Fruit fly (Drosophila melanogaster): ENCODE results near the gene thoc6.

thoc6 gene

DNA sequence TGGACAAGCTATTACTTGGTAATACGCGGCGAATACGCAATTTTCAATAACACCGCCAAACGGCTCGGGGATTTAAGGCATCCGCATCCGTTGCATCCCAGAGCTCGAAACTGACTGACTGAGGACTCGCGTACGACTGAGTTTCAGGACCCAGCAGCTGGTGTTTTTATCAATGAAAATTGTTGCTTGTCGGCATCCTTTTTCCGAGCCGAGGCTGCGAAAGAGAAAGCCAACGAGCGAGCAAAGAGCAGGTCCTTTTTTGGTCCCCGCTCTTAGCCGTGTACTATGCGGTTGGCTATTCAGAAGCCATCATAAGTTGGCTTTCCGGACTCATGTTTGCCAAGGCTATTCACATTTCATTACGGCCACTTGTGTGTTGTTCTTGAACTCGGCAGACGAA lies 18.1 kb downstream of the thoc6 start, which contains the start of gene Rh7:
Gene Rh7, minus strand, starts transcription at position 101 of the 400 bp plus-strand sequence.
- TF ChIP-seq rn (GFP tag; IDR thresholded peaks at IDR 0.05) (no peak), CG32121 (GFP tag; IDR thresholded peaks at IDR 0.05) (no peak), Snoo (tag; optimal IDR thresholded peaks at IDR 0.05) (no peak), CG9948 (tag; optimal IDR thresholded peaks at IDR 0.05) (no peak), CG34367 (tag; optimal IDR thresholded peaks at IDR 0.05) (no peak), EcR (GFP tag; optimal IDR thresholded peaks at IDR 0.05) (no peak)

DNA sequence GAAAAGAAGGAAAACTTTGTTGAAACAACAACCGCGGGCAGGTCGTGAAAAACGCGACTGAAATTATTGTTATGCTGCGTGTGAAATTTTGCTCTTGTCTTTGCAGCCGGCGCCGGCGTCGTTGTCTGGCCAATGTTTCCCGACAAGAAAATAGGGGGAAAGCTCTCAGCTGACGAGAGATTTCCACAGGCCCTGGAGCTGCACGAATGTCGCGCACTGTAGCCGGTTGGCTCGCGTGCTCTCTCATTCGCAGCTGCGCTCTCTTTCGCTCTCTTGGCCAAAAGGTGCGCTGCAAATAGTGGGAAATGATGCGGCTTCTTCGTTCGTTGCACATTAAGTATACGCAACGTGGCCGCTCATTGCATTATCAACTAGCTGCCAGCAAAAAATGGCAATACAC lies 29.8 kb downstream of the thoc6 start, which contains the start of gene CG9760:
Gene CG9760, minus strand, starts transcription at position 43 of the 400 bp plus-strand sequence.
- TF ChIP-seq fd96Ca (GFP tag; IDR thresholded peaks at IDR 0.05) (peak; percentile 65; the same call in 2 of the 3 replicates), CG32121 (GFP tag; IDR thresholded peaks at IDR 0.05) (peak; percentile 62; the same call in 1 of the 2 replicates), Ets98B (GFP tag; IDR thresholded peaks at IDR 0.05) (no peak; the same call in 1 of the 2 replicates), CG4496 (GFP tag; IDR thresholded peaks at IDR 0.05) (peak; percentile 80; the same call in 2 of the 3 replicates), CG14655 (GFP tag; optimal IDR thresholded peaks at IDR 0.05) (no peak)

DNA sequence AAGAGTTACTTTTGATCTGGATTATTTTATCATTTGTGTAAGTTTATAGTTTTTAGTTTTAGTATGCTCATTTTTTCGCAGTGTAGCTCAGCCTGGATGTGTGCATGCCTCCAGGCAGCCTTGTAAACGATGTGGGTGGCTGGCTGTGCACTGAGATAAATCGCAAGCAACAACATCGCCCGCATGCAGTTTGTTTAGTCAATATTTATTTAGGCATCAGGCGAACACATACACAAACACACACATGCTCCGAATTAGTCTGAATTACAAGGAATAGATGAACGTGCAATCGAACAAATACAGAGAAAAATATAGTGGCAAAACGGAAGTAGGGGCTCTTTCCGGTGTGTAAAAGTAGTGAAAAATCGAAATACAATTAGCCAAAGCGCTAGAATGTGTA lies 30.4 kb downstream of the thoc6 start:
- peak; percentile 52; the same call in 2 of the 3 replicates for TF ChIP-seq CG4496 (GFP tag; IDR thresholded peaks at IDR 0.05)
- 0 out of 2 replicates have a peak, but pooled peaks have one; percentile 14 for TF ChIP-seq Ets98B (GFP tag; IDR thresholded peaks at IDR 0.05)
- TF ChIP-seq CG13204 (GFP tag; optimal IDR thresholded peaks at IDR 0.05), result no peak

DNA sequence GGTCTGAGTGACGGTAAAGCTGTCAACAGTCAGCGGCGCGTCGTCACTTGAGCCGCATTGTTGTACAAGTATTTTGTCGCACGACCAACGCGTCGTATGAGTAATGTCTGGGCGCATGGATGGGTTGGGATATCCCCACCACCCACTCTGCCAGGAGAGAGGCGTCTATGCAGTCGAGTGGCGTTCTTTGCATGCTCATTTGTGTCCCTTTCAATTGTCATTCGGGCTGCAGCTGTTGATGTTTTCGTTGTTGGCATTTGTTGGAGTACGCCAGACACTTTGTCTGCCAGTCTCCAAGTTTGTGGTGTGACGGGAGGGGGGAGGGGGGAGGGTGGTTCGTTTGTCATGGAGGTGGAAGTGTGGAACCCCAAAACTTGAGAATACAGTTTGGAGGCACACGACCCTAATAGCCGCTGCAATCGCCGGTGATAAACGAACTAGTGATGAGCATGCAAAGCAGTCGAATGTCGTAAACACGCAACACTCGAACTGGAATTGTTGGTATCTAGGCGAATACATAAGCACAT lies 31.3 kb downstream of the thoc6 start:
- TF ChIP-seq CG8159 (tag; optimal IDR thresholded peaks at IDR 0.05) (no peak), gl (tag; optimal IDR thresholded peaks at IDR 0.05) (no peak)

DNA sequence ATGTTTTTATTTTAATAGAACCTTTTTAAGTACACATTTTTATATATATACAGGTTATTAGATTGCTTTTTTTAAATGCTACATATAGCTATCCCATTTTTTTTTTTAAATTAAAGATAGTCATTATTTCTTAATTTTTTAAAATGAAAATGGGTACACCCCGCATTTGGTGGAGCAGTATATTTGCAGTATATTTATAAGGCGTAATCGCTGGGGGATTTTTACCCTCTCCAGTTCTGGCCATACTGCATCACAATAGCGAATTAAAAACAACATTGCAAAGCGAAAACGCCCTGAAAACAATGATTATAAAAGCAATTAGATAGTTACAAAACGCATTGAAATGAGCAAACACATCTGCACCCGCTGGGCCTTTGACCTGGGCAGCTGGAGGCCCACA lies 44.5 kb downstream of the thoc6 start, which contains the start of gene CG32099:
Gene CG32099, plus strand, starts transcription at position 250 of the 400 bp plus-strand sequence.
- no peak for TF ChIP-seq CG13204 (GFP tag; optimal IDR thresholded peaks at IDR 0.05)
- no peak for TF ChIP-seq CG9948 (tag; optimal IDR thresholded peaks at IDR 0.05)
- no peak for TF ChIP-seq CG4496 (GFP tag; IDR thresholded peaks at IDR 0.05)
- TF ChIP-seq D1 (tag; optimal IDR thresholded peaks at IDR 0.05), result no peak
- TF ChIP-seq rn (GFP tag; IDR thresholded peaks at IDR 0.05), result no peak
- no peak for TF ChIP-seq gl (tag; optimal IDR thresholded peaks at IDR 0.05)
- no peak for TF ChIP-seq CG12605 (GFP tag; IDR thresholded peaks at IDR 0.05)
- TF ChIP-seq CG32121 (GFP tag; IDR thresholded peaks at IDR 0.05), result no peak
- TF ChIP-seq EcR (GFP tag; optimal IDR thresholded peaks at IDR 0.05), result no peak
- no peak for TF ChIP-seq Pif1A (GFP tag; optimal IDR thresholded peaks at IDR 0.05)
- TF ChIP-seq Snoo (tag; optimal IDR thresholded peaks at IDR 0.05), result no peak
- no peak for TF ChIP-seq CG14655 (GFP tag; optimal IDR thresholded peaks at IDR 0.05)
- no peak for TF ChIP-seq CG10348 (GFP tag; IDR thresholded peaks at IDR 0.05)
- no peak for TF ChIP-seq CG8301 (tag; optimal IDR thresholded peaks at IDR 0.05)
- TF ChIP-seq CG34367 (tag; optimal IDR thresholded peaks at IDR 0.05), result no peak

DNA sequence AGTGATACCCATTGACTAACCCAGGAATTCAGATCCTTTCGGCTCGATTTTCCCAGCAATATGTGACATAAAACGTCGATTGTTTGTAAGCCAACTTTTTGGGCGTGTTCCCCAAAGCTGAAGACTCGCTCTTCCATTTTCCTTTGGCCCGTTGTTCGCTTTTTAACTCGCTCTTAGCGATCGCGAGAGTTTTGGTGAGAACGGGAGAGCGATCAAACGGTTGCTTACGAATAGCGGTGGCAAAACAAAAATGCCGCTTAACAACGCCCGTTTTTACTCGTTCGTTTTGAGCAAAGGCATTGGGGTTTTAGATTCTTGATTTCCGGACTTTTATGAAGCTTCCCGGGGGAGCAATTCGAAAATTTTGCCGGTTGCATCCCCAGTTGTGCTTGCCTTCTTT lies 46.5 kb downstream of the thoc6 start:
- no peak for TF ChIP-seq CG8301 (tag; optimal IDR thresholded peaks at IDR 0.05)
- TF ChIP-seq gl (tag; optimal IDR thresholded peaks at IDR 0.05), result no peak
- TF ChIP-seq CG13204 (GFP tag; optimal IDR thresholded peaks at IDR 0.05), result no peak
- no peak for TF ChIP-seq Pif1A (GFP tag; optimal IDR thresholded peaks at IDR 0.05)
- no peak for TF ChIP-seq CG9948 (tag; optimal IDR thresholded peaks at IDR 0.05)
- TF ChIP-seq Snoo (tag; optimal IDR thresholded peaks at IDR 0.05), result no peak
- TF ChIP-seq EcR (GFP tag; optimal IDR thresholded peaks at IDR 0.05), result no peak
- TF ChIP-seq rn (GFP tag; IDR thresholded peaks at IDR 0.05), result no peak
- no peak for TF ChIP-seq CG14655 (GFP tag; optimal IDR thresholded peaks at IDR 0.05)
- no peak for TF ChIP-seq CG10348 (GFP tag; IDR thresholded peaks at IDR 0.05)
- TF ChIP-seq Ets98B (GFP tag; IDR thresholded peaks at IDR 0.05), result no peak
- no peak for TF ChIP-seq CG32121 (GFP tag; IDR thresholded peaks at IDR 0.05)
- no peak for TF ChIP-seq CG17806 (tag; optimal IDR thresholded peaks at IDR 0.05)
- TF ChIP-seq CG34367 (tag; optimal IDR thresholded peaks at IDR 0.05), result no peak
- TF ChIP-seq CG8159 (tag; optimal IDR thresholded peaks at IDR 0.05), result no peak
- no peak for TF ChIP-seq CG15710 (tag; optimal IDR thresholded peaks at IDR 0.05)
- TF ChIP-seq CG4496 (GFP tag; IDR thresholded peaks at IDR 0.05), result no peak
- no peak for TF ChIP-seq fd96Ca (GFP tag; IDR thresholded peaks at IDR 0.05)
- no peak for TF ChIP-seq D1 (tag; optimal IDR thresholded peaks at IDR 0.05)
- TF ChIP-seq Pif1B (GFP tag; optimal IDR thresholded peaks at IDR 0.05), result no peak

All from whole organism, pupa.